Worm (Caenorhabditis elegans): ENCODE results near the gene pph-6.

DNA sequence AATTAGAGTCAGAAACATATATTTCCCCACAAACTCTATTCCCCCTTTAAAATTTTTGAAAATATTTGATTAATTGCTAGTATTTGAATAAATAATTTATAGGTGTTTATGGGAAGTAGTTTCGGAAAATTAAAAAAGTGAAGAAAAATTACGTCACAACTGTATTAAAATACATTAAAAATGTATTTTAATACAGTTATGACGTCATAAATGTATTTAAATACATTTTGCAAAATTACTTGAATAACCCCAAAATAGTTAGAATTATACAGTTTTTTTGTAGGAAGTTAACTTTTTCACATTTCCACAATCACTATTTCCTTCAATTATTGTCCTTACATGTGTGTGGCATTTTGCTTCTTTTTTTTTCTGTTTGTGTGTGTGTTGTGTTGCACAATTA lies 48.1 kb upstream of the pph-6 start:
- TF ChIP-seq ceh-82 (tag; optimal IDR thresholded peaks at IDR 0.05) (no peak), tbx-2 (tag; optimal IDR thresholded peaks at IDR 0.05) (no peak), unc-130 (tag; optimal IDR thresholded peaks at IDR 0.05) (no peak), ets-5 (GFP tag; IDR thresholded peaks at IDR 0.05) (no peak), nhr-237 (tag; optimal IDR thresholded peaks at IDR 0.05) (no peak), nhr-77 (tag; optimal IDR thresholded peaks at IDR 0.05) (no peak), aly-2 (tag; optimal IDR thresholded peaks at IDR 0.05) (no peak), zag-1 (tag; optimal IDR thresholded peaks at IDR 0.05) (no peak)
